Fruit fly (Drosophila melanogaster): ENCODE results near the gene DopEcR.

DNA sequence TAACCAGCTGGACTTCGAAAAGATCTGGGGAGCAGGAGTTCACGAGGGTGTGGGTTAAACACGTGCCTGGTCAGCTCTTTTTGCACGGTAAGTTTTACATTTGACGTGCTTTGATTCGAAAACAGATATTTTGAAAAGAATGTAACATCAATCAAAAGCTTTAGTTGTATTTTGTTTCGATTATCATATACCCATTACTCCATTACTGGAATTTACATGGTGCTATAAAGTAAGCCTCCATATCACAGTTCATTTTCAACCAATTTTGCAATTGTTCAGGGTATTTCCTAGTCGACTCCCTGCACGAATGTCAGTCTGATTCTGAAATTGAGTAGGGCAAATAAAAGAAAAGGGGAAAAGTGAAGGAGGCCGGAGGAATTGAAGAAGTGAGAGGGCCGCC is 31.3 kb downstream of the DopEcR start:
- TF ChIP-seq ttk (optimal IDR thresholded peaks at IDR 0.05) (no peak), insv (optimal IDR thresholded peaks at IDR 0.05) (no peak)

All from Kc167 (cell line).